Worm (Caenorhabditis elegans): ENCODE results near the gene Y24D9B.1.
A peak's percentile ranks its signal among the peaks of the same experiment; 100 is the strongest.

Gene Y24D9B.1

ce11 chrIV:4359653-4360052 lies 42.5 kb downstream of the Y24D9B.1 start, which contains the start of gene F55F10.3:
Gene F55F10.3 (plus strand): TSS chrIV:4359953.
- TF ChIP-seq ztf-11 (tag; optimal IDR thresholded peaks at IDR 0.05) (no peak), unc-39 (tag; optimal IDR thresholded peaks at IDR 0.05) (no peak), vab-7 (GFP tag; IDR thresholded peaks at IDR 0.05) (no peak), daf-12 (tag; optimal IDR thresholded peaks at IDR 0.05) (no peak), lsy-2 (tag; optimal IDR thresholded peaks at IDR 0.05) (no peak), lin-39 (tag; optimal IDR thresholded peaks at IDR 0.05) (no peak), ceh-82 (tag; optimal IDR thresholded peaks at IDR 0.05) (no peak), daf-8 (GFP tag; IDR thresholded peaks at IDR 0.05) (no peak), mxl-2 (GFP tag; conservative IDR thresholded peaks at IDR 0.05) (no peak), pha-4 (GFP tag; IDR thresholded peaks at IDR 0.05) (no peak), pha-4 (tag; optimal IDR thresholded peaks at IDR 0.05) (no peak), zip-11 (GFP tag; IDR thresholded peaks at IDR 0.05) (no peak)

ce11 chrIV:4360497-4360896 lies 43.3 kb downstream of the Y24D9B.1 start, which contains the start of gene F55F10.1:
Gene F55F10.1 (plus strand): TSS chrIV:4360837.
- peak; percentile 33 for TF ChIP-seq nhr-6 (tag; optimal IDR thresholded peaks at IDR 0.05)
- TF ChIP-seq dmd-8 (GFP tag; IDR thresholded peaks at IDR 0.05): no peak
- peak; percentile 82 for TF ChIP-seq mes-2 (tag; optimal IDR thresholded peaks at IDR 0.05; ENCODE audit: poor library complexity, severe bottlenecking)
- peak; percentile 87 for TF ChIP-seq lin-38 (GFP tag; IDR thresholded peaks at IDR 0.05)
- 0 out of 2 replicates have a peak, but pooled peaks have one; percentile 23 for TF ChIP-seq hmg-1.1 (GFP tag; IDR thresholded peaks at IDR 0.05)
- no peak for TF ChIP-seq Y5F2A.4 (GFP tag; optimal IDR thresholded peaks at IDR 0.05)
- TF ChIP-seq rbr-2 (tag; optimal IDR thresholded peaks at IDR 0.05): peak; percentile 39
- peak; percentile 24 for TF ChIP-seq nhr-77 (tag; optimal IDR thresholded peaks at IDR 0.05)
- peak in 1 of 2 experiments; percentile 24 for TF ChIP-seq hif-1 (tag; optimal IDR thresholded peaks at IDR 0.05)
- TF ChIP-seq hlh-11 (tag; optimal IDR thresholded peaks at IDR 0.05): peak; percentile 40
- no peak for TF ChIP-seq mep-1 (tag; optimal IDR thresholded peaks at IDR 0.05)
- TF ChIP-seq dmd-9 (GFP tag; IDR thresholded peaks at IDR 0.05): no peak
- TF ChIP-seq ceh-28 (tag; optimal IDR thresholded peaks at IDR 0.05): peak; percentile 22
- peak in 1 of 2 experiments; percentile 12 for TF ChIP-seq unc-62 (GFP tag; optimal IDR thresholded peaks at IDR 0.05 in 1 of 2)
- no peak for TF ChIP-seq unc-62 (tag; optimal IDR thresholded peaks at IDR 0.05)
- TF ChIP-seq D1046.2 (GFP tag; IDR thresholded peaks at IDR 0.05): no peak
- peak in 1 of 2 experiments; percentile 70 for TF ChIP-seq daf-16 (GFP tag; optimal IDR thresholded peaks at IDR 0.05)
- TF ChIP-seq daf-16 (tag; optimal IDR thresholded peaks at IDR 0.05): peak; percentile 22
- TF ChIP-seq sdz-12 (GFP tag; optimal IDR thresholded peaks at IDR 0.05): no peak
- TF ChIP-seq aha-1 (tag): peak; percentile 47
- TF ChIP-seq nhr-102 (tag; optimal IDR thresholded peaks at IDR 0.05): peak; percentile 44
- TF ChIP-seq ceh-82 (tag; optimal IDR thresholded peaks at IDR 0.05): no peak
- no peak for TF ChIP-seq nhr-42 (GFP tag; IDR thresholded peaks at IDR 0.05)
- TF ChIP-seq dmd-6 (GFP tag; IDR thresholded peaks at IDR 0.05): peak; percentile 50
- peak; percentile 79 for TF ChIP-seq dpl-1 (GFP tag; optimal IDR thresholded peaks at IDR 0.05)
- no peak for TF ChIP-seq Y48G9A.11 (GFP tag; IDR thresholded peaks at IDR 0.05)
- TF ChIP-seq T26A8.4 (GFP tag; IDR thresholded peaks at IDR 0.05): peak; percentile 59; the same call in 1 of the 2 replicates
- peak in 1 of 2 experiments; percentile 84 for TF ChIP-seq lsy-2 (tag; optimal IDR thresholded peaks at IDR 0.05)

DNA sequence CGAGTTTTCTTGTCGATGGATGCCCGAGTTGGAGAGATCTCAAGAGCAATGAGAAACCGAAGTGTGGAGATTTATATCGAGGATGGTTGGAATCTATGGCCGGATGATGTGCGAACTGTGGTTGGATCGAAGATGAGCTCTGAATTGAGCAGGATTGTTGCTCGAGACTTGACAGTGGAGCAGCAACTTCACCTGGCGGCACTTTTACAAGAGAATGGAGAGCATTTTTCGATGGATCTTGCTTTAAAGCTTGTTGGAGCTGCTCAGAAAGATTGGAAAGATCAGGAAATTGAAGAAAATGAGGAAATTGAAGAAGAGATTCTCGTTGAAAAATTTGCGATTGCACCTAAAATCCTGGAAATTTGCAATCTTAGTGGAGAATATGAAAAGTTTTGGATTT lies 52.0 kb downstream of the Y24D9B.1 start:
- TF ChIP-seq aha-1 (tag) (peak; percentile 53), nhr-237 (tag; optimal IDR thresholded peaks at IDR 0.05) (no peak), nhr-28 (tag; optimal IDR thresholded peaks at IDR 0.05) (no peak), daf-19 (GFP tag; conservative IDR thresholded peaks at IDR 0.05) (no peak), lim-7 (GFP tag; IDR thresholded peaks at IDR 0.05) (no peak), hlh-11 (tag; optimal IDR thresholded peaks at IDR 0.05) (no peak), unc-62 (GFP tag; optimal IDR thresholded peaks at IDR 0.05 in 1 of 2) (peak in 1 of 2 experiments; percentile 95), unc-62 (tag; optimal IDR thresholded peaks at IDR 0.05) (no peak)

Measured in whole organism, L4 larva.